Worm (Caenorhabditis elegans) whole organism, young adult: ENCODE measurements around the gene ZC477.3.
A peak's percentile ranks its signal among the peaks of the same experiment; 100 is the strongest.

Experiments used
- B0035.1 ChIP-seq: sonication (generic microtip); optimal IDR thresholded peaks from 2 replicates; lab custom pipeline; 2016; ENCODE audit warnings: missing genetic modification characterization, mild to moderate bottlenecking, missing compliant biosample characterization, missing genotype, missing genetic modification reagents
- F22D6.2 ChIP-seq: sonication (generic microtip); optimal IDR thresholded peaks from 2 replicates; lab custom pipeline; 2016; ENCODE audit warnings: mild to moderate bottlenecking, missing genetic modification characterization, missing compliant biosample characterization
- F37B4.10 ChIP-seq: fragments of 200-800 bp; sonication (Bioruptor generic); IDR thresholded peaks from 2 replicates; pipeline ENCODE4 v1.3.6; 2022; ENCODE audit warnings: missing genetic modification characterization, missing compliant biosample characterization
- F39B2.1 ChIP-seq: fragments of 200-800 bp; sonication (Bioruptor generic); IDR thresholded peaks from 2 replicates; pipeline ENCODE4 v1.3.6; 2022; ENCODE audit warnings: missing genetic modification reagents, missing genetic modification characterization, missing compliant biosample characterization
- F52B5.7 ChIP-seq: sonication (generic microtip); optimal IDR thresholded peaks from 2 replicates; lab custom pipeline; 2016; ENCODE audit warnings: mild to moderate bottlenecking, missing genetic modification characterization, missing compliant biosample characterization
- K12H6.12 ChIP-seq: fragments of 200-800 bp; sonication (Bioruptor generic); optimal IDR thresholded peaks from 2 replicates; lab custom pipeline; 2018; ENCODE audit warnings: mild to moderate bottlenecking, missing genetic modification characterization, missing compliant biosample characterization
- T07F8.4 ChIP-seq: sonication (generic microtip); optimal IDR thresholded peaks from 2 replicates; lab custom pipeline; 2016; ENCODE audit warnings: mild to moderate bottlenecking, missing genetic modification characterization, moderate library complexity, missing compliant biosample characterization
- Y53F4B.3 ChIP-seq: fragments of 200-800 bp; sonication (Bioruptor generic); IDR thresholded peaks from 2 replicates; pipeline ENCODE4 v1.3.6; 2022; ENCODE audit warnings: missing genetic modification reagents, missing genetic modification characterization, missing compliant biosample characterization
- Y95B8A.8 ChIP-seq: fragments of 200-800 bp; sonication (Bioruptor generic); IDR thresholded peaks from 2 replicates; pipeline ENCODE4 v1.3.6; 2022; ENCODE audit warnings: missing genetic modification reagents, missing genetic modification characterization, missing compliant biosample characterization
- ZK185.1 ChIP-seq: sonication (generic microtip); optimal IDR thresholded peaks from 2 replicates; lab custom pipeline; 2016; ENCODE audit warnings: mild to moderate bottlenecking, missing genetic modification characterization, missing compliant biosample characterization; ENCODE audit not compliant: poor library complexity, severe bottlenecking
- ama-1 ChIP-seq, 3 experiments: fragments of 150-350 bp in 1 of 3; sonication (generic microtip) in 2 of 3; optimal IDR thresholded peaks; 2 replicates each; lab custom pipeline; 2014 to 2018; ENCODE audit warnings: missing biosample characterization in 2 of 3, missing genetic modification characterization in 2 of 3, missing genetic modification reagents in 2 of 3
- aptf-3 ChIP-seq: fragments of 200-800 bp; sonication (Bioruptor generic); IDR thresholded peaks from 2 replicates; pipeline ENCODE4 v1.3.6; 2022; ENCODE audit warnings: missing genetic modification characterization, missing compliant biosample characterization
- atf-7 ChIP-seq: sonication (generic microtip); optimal IDR thresholded peaks from 2 replicates; lab custom pipeline; 2017; ENCODE audit warnings: mild to moderate bottlenecking, missing genetic modification characterization, missing compliant biosample characterization
- athp-1 ChIP-seq: sonication (generic microtip); optimal IDR thresholded peaks from 2 replicates; lab custom pipeline; 2017; ENCODE audit warnings: mild to moderate bottlenecking, missing genetic modification characterization, missing compliant biosample characterization
- attf-3 ChIP-seq: fragments of 200-800 bp; sonication (Bioruptor generic); conservative IDR thresholded peaks from 2 replicates; pipeline ENCODE4 v1.3.6; 2022; ENCODE audit warnings: missing genetic modification reagents, missing genetic modification characterization, missing compliant biosample characterization
- attf-5 ChIP-seq: fragments of 200-800 bp; sonication (Bioruptor generic); optimal IDR thresholded peaks from 2 replicates; lab custom pipeline; 2018; ENCODE audit warnings: mild to moderate bottlenecking, missing genetic modification characterization, missing compliant biosample characterization
- bed-1 ChIP-seq: fragments of 200-800 bp; sonication (Bioruptor generic); IDR thresholded peaks from 2 replicates; pipeline ENCODE4 v1.3.6; 2022; ENCODE audit warnings: missing genetic modification reagents, missing genetic modification characterization, missing compliant biosample characterization
- ceh-100 ChIP-seq: fragments of 200-800 bp; sonication (Bioruptor generic); IDR thresholded peaks from 2 replicates; pipeline ENCODE4 v1.3.6; 2022; ENCODE audit warnings: missing genetic modification reagents, missing genetic modification characterization, missing compliant biosample characterization
- die-1 ChIP-seq: sonication (generic microtip); optimal IDR thresholded peaks from 2 replicates; lab custom pipeline; 2016; ENCODE audit warnings: missing genotype, mild to moderate bottlenecking, missing genetic modification characterization, missing compliant biosample characterization
- dox-1 ChIP-seq: fragments of 200-800 bp; sonication (Bioruptor generic); IDR thresholded peaks from 2 replicates; pipeline ENCODE4 v1.3.6; 2022; ENCODE audit warnings: missing genetic modification reagents, missing genetic modification characterization, missing compliant biosample characterization
- dpff-1 ChIP-seq: sonication (generic microtip); optimal IDR thresholded peaks from 2 replicates; lab custom pipeline; 2017; ENCODE audit warnings: mild to moderate bottlenecking, missing genetic modification characterization, missing compliant biosample characterization
- dpl-1 ChIP-seq: fragments of 150-350 bp; optimal IDR thresholded peaks from 2 replicates; lab custom pipeline; 2014; ENCODE audit warnings: missing biosample characterization, missing genetic modification reagents, missing genetic modification characterization
- hmg-20 ChIP-seq: fragments of 200-800 bp; sonication (Bioruptor generic); IDR thresholded peaks from 2 replicates; pipeline ENCODE4 v1.3.6; 2022; ENCODE audit warnings: missing genetic modification reagents, missing genetic modification characterization, missing compliant biosample characterization
- hsf-1 ChIP-seq: fragments of 200-800 bp; sonication (Bioruptor generic); IDR thresholded peaks from 2 replicates; pipeline ENCODE4 v1.3.6; 2022; ENCODE audit warnings: missing genetic modification reagents, missing genetic modification characterization, missing compliant biosample characterization
- lin-26 ChIP-seq: fragments of 200-800 bp; sonication (Bioruptor generic); IDR thresholded peaks from 2 replicates; pipeline ENCODE4 v1.3.6; 2022; ENCODE audit warnings: missing genetic modification reagents, missing genetic modification characterization, missing compliant biosample characterization
- lin-40 ChIP-seq: sonication (generic microtip); optimal IDR thresholded peaks from 2 replicates; lab custom pipeline; 2016; ENCODE audit warnings: missing genetic modification characterization, mild to moderate bottlenecking, missing compliant biosample characterization, missing genotype, missing genetic modification reagents
- madf-6 ChIP-seq: fragments of 200-800 bp; sonication (Bioruptor generic); IDR thresholded peaks from 2 replicates; pipeline ENCODE4 v1.3.6; 2022; ENCODE audit warnings: missing genetic modification reagents, missing genetic modification characterization, missing compliant biosample characterization
- madf-8 ChIP-seq: fragments of 200-800 bp; sonication (Bioruptor generic); conservative IDR thresholded peaks from 2 replicates; pipeline ENCODE4 v1.3.6; 2022; ENCODE audit warnings: missing genetic modification reagents, missing genetic modification characterization, missing compliant biosample characterization
- mel-28 ChIP-seq: sonication (generic microtip); optimal IDR thresholded peaks from 2 replicates; lab custom pipeline; 2016; ENCODE audit warnings: borderline replicate concordance, mild to moderate bottlenecking, missing genetic modification characterization, missing compliant biosample characterization
- mxl-1 ChIP-seq: sonication (generic microtip); optimal IDR thresholded peaks from 2 replicates; lab custom pipeline; 2016; ENCODE audit warnings: missing genetic modification characterization, missing compliant biosample characterization
- nhr-179 ChIP-seq: sonication (generic microtip); optimal IDR thresholded peaks from 2 replicates; lab custom pipeline; 2016; ENCODE audit warnings: mild to moderate bottlenecking, missing genetic modification characterization, missing compliant biosample characterization
- nhr-80 ChIP-seq: sonication (generic microtip); optimal IDR thresholded peaks from 2 replicates; lab custom pipeline; 2016; ENCODE audit warnings: missing genetic modification characterization, missing compliant biosample characterization
- pbrm-1 ChIP-seq: fragments of 200-800 bp; sonication (Bioruptor generic); IDR thresholded peaks from 2 replicates; pipeline ENCODE4 v1.3.6; 2022; ENCODE audit warnings: missing genetic modification reagents, missing genetic modification characterization, missing compliant biosample characterization
- rcor-1 ChIP-seq: fragments of 200-800 bp; sonication (Bioruptor generic); IDR thresholded peaks from 2 replicates; pipeline ENCODE4 v1.3.6; 2022; ENCODE audit warnings: missing genetic modification reagents, missing genetic modification characterization, missing compliant biosample characterization
- sea-2 ChIP-seq: fragments of 200-800 bp; sonication (Bioruptor generic); IDR thresholded peaks from 2 replicates; pipeline ENCODE4 v1.3.6; 2022; ENCODE audit warnings: missing genetic modification characterization, missing compliant biosample characterization
- snpc-3.4 ChIP-seq: sonication (generic microtip); optimal IDR thresholded peaks from 2 replicates; lab custom pipeline; 2017; ENCODE audit warnings: missing genetic modification characterization, mild to moderate bottlenecking, missing compliant biosample characterization, antibody characterized with exemption, moderate library complexity, missing genotype, missing genetic modification reagents
- somi-1 ChIP-seq: fragments of 200-800 bp; sonication (Bioruptor generic); optimal IDR thresholded peaks from 2 replicates; lab custom pipeline; 2018; ENCODE audit warnings: mild to moderate bottlenecking, missing genetic modification characterization, missing compliant biosample characterization
- unc-130 ChIP-seq: sonication (generic microtip); optimal IDR thresholded peaks from 2 replicates; lab custom pipeline; 2016; ENCODE audit warnings: missing genetic modification reagents, missing genetic modification characterization, missing compliant biosample characterization
- xnd-1 ChIP-seq: sonication (generic microtip); optimal IDR thresholded peaks from 2 replicates; lab custom pipeline; 2016; ENCODE audit warnings: missing genotype, missing genetic modification reagents, missing genetic modification characterization, missing compliant biosample characterization
- ztf-26 ChIP-seq: sonication (generic microtip); optimal IDR thresholded peaks from 2 replicates; lab custom pipeline; 2017; ENCODE audit warnings: missing genetic modification characterization, missing compliant biosample characterization
- ztf-28 ChIP-seq: fragments of 200-800 bp; sonication (Bioruptor generic); IDR thresholded peaks from 2 replicates; pipeline ENCODE4 v1.3.6; 2022; ENCODE audit warnings: missing genetic modification reagents, missing genetic modification characterization, missing compliant biosample characterization
- ztf-3 ChIP-seq: fragments of 200-800 bp; sonication (Bioruptor generic); optimal IDR thresholded peaks from 2 replicates; lab custom pipeline; 2018; ENCODE audit warnings: mild to moderate bottlenecking, missing genetic modification characterization, missing compliant biosample characterization

ZC477.3 gene

DNA sequence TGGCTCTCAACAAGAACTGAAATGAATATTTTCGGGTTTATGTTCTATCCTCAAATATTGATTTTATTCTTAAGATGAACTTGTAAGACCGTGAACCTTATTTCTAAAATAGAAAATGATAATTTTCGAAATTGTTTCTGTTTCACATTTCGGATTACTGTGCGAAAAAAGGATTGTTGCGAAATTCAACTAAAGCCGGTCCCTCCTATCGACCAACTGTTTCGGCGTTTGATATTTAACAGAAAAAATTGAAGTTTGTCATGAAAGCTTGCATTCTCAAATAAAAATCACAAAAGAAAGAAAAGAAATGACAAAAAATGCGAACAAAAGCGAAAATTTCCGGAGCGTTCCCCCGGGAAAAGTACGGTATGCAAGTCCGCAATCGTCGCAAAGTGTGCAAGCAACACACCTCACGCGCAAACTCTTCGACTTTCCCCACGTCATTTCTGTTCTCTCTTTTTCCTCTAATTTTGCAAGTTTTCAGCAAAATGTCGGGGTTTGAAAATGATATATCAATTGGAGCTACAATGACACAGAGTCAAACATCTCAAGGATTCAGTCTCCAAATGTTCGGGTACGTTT, 45.8 kb downstream of the ZC477.3 start, which contains the start of gene C34D4.4 (continued):
- TF ChIP-seq F22D6.2 (tag; lab: Kevin White, UChicago) (no peak), K12H6.12 (peak; percentile 54), ztf-3 (no peak)
- TF ChIP-seq, all 124 proteins: peak for 17

DNA sequence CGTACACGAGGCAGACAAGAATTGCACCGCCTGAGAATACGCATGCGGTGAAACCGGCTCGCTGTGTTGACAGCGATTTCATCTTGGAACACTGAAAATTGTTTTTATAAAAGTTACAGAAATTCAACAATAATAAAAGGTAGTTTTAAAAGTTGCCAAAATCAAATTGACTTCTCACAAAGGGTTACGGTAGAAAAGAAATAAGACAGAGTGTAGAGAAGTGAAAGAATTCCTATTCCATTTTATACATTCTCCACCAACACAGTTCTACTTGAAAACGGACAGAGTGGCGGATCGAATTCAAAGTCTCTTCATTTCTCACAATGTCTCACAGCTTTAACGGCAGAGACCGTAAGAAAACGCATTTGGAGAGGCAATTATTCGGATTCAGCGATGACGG, 49.1 kb downstream of the ZC477.3 start, which contains the start of gene col-113:
Gene col-113 (minus strand): TSS at position 101 of the 400 bp plus-strand sequence.
- TF ChIP-seq attf-5 (GFP tag; lab: Kevin White, UChicago) (no peak), dpl-1 (GFP tag; lab: Kevin White, UChicago) (no peak), F37B4.10 (GFP tag; lab: Robert Waterston, UW) (no peak), attf-3 (no peak), mel-28 (tag; lab: Kevin White, UChicago) (no peak), rcor-1 (GFP tag; lab: Robert Waterston, UW) (no peak), snpc-3.4 (no peak), ZK185.1 (tag; lab: Kevin White, UChicago) (no peak), F39B2.1 (GFP tag; lab: Robert Waterston, UW) (no peak), lin-40 (tag; lab: Kevin White, UChicago) (no peak), xnd-1 (no peak), athp-1 (tag; lab: Kevin White, UChicago) (no peak), ama-1 (optimal IDR thresholded peaks at IDR 0.05; lab: Kevin White, UChicago) (no peak), ama-1 (GFP tag; optimal IDR thresholded peaks at IDR 0.05; lab: Kevin White, UChicago) (no peak), aptf-3 (GFP tag; lab: Robert Waterston, UW) (no peak), sea-2 (GFP tag; lab: Robert Waterston, UW) (no peak)

DNA sequence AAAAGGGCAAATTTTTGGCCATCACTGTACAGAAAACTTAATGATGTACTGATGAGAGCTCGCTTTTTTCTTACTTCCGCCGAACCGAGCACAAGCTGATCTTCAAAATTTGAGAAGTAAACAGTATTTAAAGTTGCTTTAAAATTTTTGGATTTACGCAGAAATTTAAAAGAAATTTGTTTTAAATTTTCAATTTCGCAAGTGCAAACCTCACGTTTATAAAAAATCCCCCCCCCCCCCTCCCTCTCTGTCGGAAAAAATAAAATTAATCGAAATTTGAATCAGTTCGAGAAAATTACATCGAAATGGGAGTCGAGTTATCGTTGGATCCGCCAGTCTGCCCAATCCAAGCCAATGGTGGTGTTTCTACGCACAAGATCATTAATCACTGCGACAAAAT, 50.1 kb downstream of the ZC477.3 start, which contains the start of gene C34D4.3:
Gene C34D4.3 (plus strand): TSS at position 301 of the 400 bp plus-strand sequence.
- TF ChIP-seq atf-7 (tag; lab: Kevin White, UChicago) (no peak), somi-1 (no peak), lin-26 (GFP tag; lab: Robert Waterston, UW) (no peak), bed-1 (GFP tag; lab: Robert Waterston, UW) (no peak), attf-5 (GFP tag; lab: Kevin White, UChicago) (no peak), T07F8.4 (tag; lab: Kevin White, UChicago) (no peak), B0035.1 (no peak), hsf-1 (GFP tag; lab: Robert Waterston, UW) (no peak), ztf-26 (no peak), nhr-179 (tag; lab: Kevin White, UChicago) (no peak), madf-8 (GFP tag; lab: Robert Waterston, UW) (no peak), Y53F4B.3 (GFP tag; lab: Robert Waterston, UW) (no peak), dox-1 (no peak), unc-130 (GFP tag; lab: Kevin White, UChicago) (no peak), hmg-20 (GFP tag; lab: Robert Waterston, UW) (no peak)

DNA sequence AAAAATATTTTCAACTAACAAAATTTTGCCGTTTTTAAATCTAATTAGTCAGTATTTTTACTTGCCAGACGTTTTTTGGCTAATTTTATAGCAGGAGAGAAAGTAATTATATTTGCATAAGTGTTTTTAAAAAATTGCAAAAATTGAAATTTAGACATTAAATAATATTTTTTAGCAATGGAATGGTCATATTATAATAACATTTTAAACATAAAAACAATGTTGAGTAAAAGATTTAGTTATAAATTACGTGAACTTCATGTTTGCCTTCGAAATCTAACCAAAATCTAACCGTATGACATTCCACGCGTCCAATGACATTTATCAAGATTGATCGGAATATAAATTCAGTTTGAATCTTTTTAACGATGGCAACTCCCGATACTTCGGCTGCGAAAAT, 51.1 kb downstream of the ZC477.3 start, which contains the start of gene C34D4.2:
Gene C34D4.2 (plus strand): TSS at position 301 of the 400 bp plus-strand sequence.
- TF ChIP-seq madf-6 (GFP tag; lab: Robert Waterston, UW) (no peak), dpff-1 (tag; lab: Kevin White, UChicago) (no peak), ceh-100 (GFP tag; lab: Robert Waterston, UW) (no peak), ztf-28 (GFP tag; lab: Robert Waterston, UW) (no peak), die-1 (tag; lab: Kevin White, UChicago) (no peak), Y95B8A.8 (GFP tag; lab: Robert Waterston, UW) (no peak), pbrm-1 (GFP tag; lab: Robert Waterston, UW) (no peak), nhr-80 (tag; lab: Kevin White, UChicago) (no peak), F52B5.7 (tag; lab: Kevin White, UChicago) (no peak), mxl-1 (tag; lab: Kevin White, UChicago) (no peak)
